Worm (Caenorhabditis elegans) whole organism, L4 larva: Measurements from ENCODE around the gene F08G2.5.
A peak's percentile ranks its signal among the peaks of the same experiment; 100 is the strongest.

ENCODE experiments used
- F10B5.3 ChIP-seq: sonication (generic microtip); optimal IDR thresholded peaks from 2 replicates; lab custom pipeline; 2016; ENCODE audit warnings: mild to moderate bottlenecking, missing genetic modification characterization, missing compliant biosample characterization
- F26F4.8 ChIP-seq: fragments of 200-800 bp; sonication (Bioruptor generic); conservative IDR thresholded peaks from 2 replicates; pipeline ENCODE4 v1.3.6; 2022; ENCODE audit warnings: missing genetic modification characterization, missing compliant biosample characterization
- R02D3.7 ChIP-seq: fragments of 150-350 bp; sonication (generic microtip); optimal IDR thresholded peaks from 3 replicates; lab custom pipeline; 2014; ENCODE audit warnings: missing biosample characterization, missing genetic modification characterization
- T20F7.1 ChIP-seq: fragments of 200-800 bp; sonication (Bioruptor generic); optimal IDR thresholded peaks from 2 replicates; lab custom pipeline; 2018; ENCODE audit warnings: mild to moderate bottlenecking, missing genetic modification characterization, missing compliant biosample characterization
- Y105C5A.15 ChIP-seq: fragments of 200-800 bp; sonication (Bioruptor generic); IDR thresholded peaks from 2 replicates; pipeline ENCODE4 v1.3.6; 2022; ENCODE audit warnings: missing genetic modification characterization, missing compliant biosample characterization
- Y5F2A.4 ChIP-seq: fragments of 200-800 bp; sonication (Bioruptor generic); optimal IDR thresholded peaks from 2 replicates; lab custom pipeline; 2018; ENCODE audit warnings: mild to moderate bottlenecking, missing genetic modification characterization, missing compliant biosample characterization
- ZK546.5 ChIP-seq, 2 experiments: sonication (generic microtip); optimal IDR thresholded peaks; 2 replicates each; lab custom pipeline; 2017; ENCODE audit warnings: missing biosample characterization in 2 of 2, missing genetic modification characterization in 2 of 2
- attf-4 ChIP-seq: sonication (generic microtip); optimal IDR thresholded peaks from 3 replicates; lab custom pipeline; 2017; ENCODE audit warnings: missing biosample characterization, missing genetic modification characterization
- ceh-28 ChIP-seq: fragments of 150-350 bp; optimal IDR thresholded peaks from 2 replicates; lab custom pipeline; 2014; ENCODE audit warnings: missing biosample characterization, missing genetic modification reagents, missing genetic modification characterization
- ceh-82 ChIP-seq: sonication (generic microtip); optimal IDR thresholded peaks from 2 replicates; lab custom pipeline; 2017; ENCODE audit warnings: missing biosample characterization, missing genetic modification characterization
- ces-1 ChIP-seq: fragments of 150-350 bp; sonication (generic microtip); optimal IDR thresholded peaks from 4 replicates; lab custom pipeline; 2014; ENCODE audit warnings: missing biosample characterization, missing genetic modification reagents, missing genetic modification characterization
- daf-16 ChIP-seq, 3 experiments: sonication (generic microtip); optimal IDR thresholded peaks; 2 replicates each; lab custom pipeline; 2016 to 2017; ENCODE audit warnings: missing genetic modification characterization in 3 of 3, missing genetic modification reagents in 3 of 3, mild to moderate bottlenecking in 2 of 3, missing compliant biosample characterization in 2 of 3, missing biosample characterization in 1 of 3, moderate library complexity in 1 of 3
- dmd-6 ChIP-seq: fragments of 200-800 bp; sonication (Bioruptor generic); IDR thresholded peaks from 2 replicates; pipeline ENCODE4 v1.3.6; 2022; ENCODE audit warnings: missing genetic modification reagents, missing genetic modification characterization, missing compliant biosample characterization
- dmd-9 ChIP-seq: fragments of 200-800 bp; sonication (Bioruptor generic); IDR thresholded peaks from 2 replicates; pipeline ENCODE4 v1.3.6; 2022; ENCODE audit warnings: missing genetic modification reagents, missing genetic modification characterization, missing compliant biosample characterization
- dve-1 ChIP-seq: sonication (generic microtip); optimal IDR thresholded peaks from 2 replicates; lab custom pipeline; 2017; ENCODE audit warnings: antibody characterized with exemption, mild to moderate bottlenecking, missing genetic modification characterization, missing compliant biosample characterization; ENCODE audit not compliant: insufficient read depth
- fos-1 ChIP-seq: fragments of 150-350 bp; optimal IDR thresholded peaks from 2 replicates; lab custom pipeline; 2014; ENCODE audit warnings: missing biosample characterization, missing genetic modification characterization
- hlh-11 ChIP-seq: fragments of 200-800 bp; sonication (Bioruptor generic); optimal IDR thresholded peaks from 2 replicates; lab custom pipeline; 2018; ENCODE audit warnings: mild to moderate bottlenecking, missing genetic modification characterization, missing compliant biosample characterization
- lin-1 ChIP-seq: fragments of 200-800 bp; sonication (Bioruptor generic); IDR thresholded peaks from 2 replicates; pipeline ENCODE4 v1.3.6; 2022; ENCODE audit warnings: missing genetic modification reagents, missing genetic modification characterization, missing compliant biosample characterization
- lin-29 ChIP-seq: fragments of 200-800 bp; sonication (Bioruptor generic); IDR thresholded peaks from 2 replicates; pipeline ENCODE4 v1.3.6; 2022; ENCODE audit warnings: missing genetic modification reagents, missing genetic modification characterization, missing compliant biosample characterization
- lir-3 ChIP-seq: sonication (generic microtip); optimal IDR thresholded peaks from 2 replicates; lab custom pipeline; 2016; ENCODE audit warnings: mild to moderate bottlenecking, missing genetic modification characterization, missing compliant biosample characterization
- madf-5 ChIP-seq, 2 experiments: fragments of 200-800 bp; sonication (Bioruptor generic); IDR thresholded peaks; 2 replicates each; pipeline ENCODE4 v1.3.6; 2022; ENCODE audit warnings: missing compliant biosample characterization in 2 of 2, missing genetic modification characterization in 2 of 2
- madf-9 ChIP-seq: fragments of 200-800 bp; sonication (Bioruptor generic); conservative IDR thresholded peaks from 2 replicates; pipeline ENCODE4 v1.3.6; 2022; ENCODE audit warnings: missing genetic modification reagents, missing genetic modification characterization, missing compliant biosample characterization
- mxl-3 ChIP-seq: fragments of 200-800 bp; sonication (Bioruptor generic); optimal IDR thresholded peaks from 2 replicates; lab custom pipeline; 2018; ENCODE audit warnings: mild to moderate bottlenecking, missing genetic modification characterization, missing compliant biosample characterization
- nhr-10 ChIP-seq: fragments of 150-350 bp; optimal IDR thresholded peaks from 2 replicates; lab custom pipeline; 2014; ENCODE audit warnings: missing biosample characterization, missing genetic modification characterization
- nhr-102 ChIP-seq: sonication (generic microtip); optimal IDR thresholded peaks from 2 replicates; lab custom pipeline; 2016; ENCODE audit warnings: mild to moderate bottlenecking, missing genetic modification characterization, moderate library complexity, missing compliant biosample characterization
- nhr-11 ChIP-seq: fragments of 150-350 bp; optimal IDR thresholded peaks from 2 replicates; lab custom pipeline; 2014; ENCODE audit warnings: missing biosample characterization, missing genetic modification characterization
- nhr-111 ChIP-seq: fragments of 200-800 bp; sonication (Bioruptor generic); optimal IDR thresholded peaks from 2 replicates; lab custom pipeline; 2018; ENCODE audit warnings: mild to moderate bottlenecking, missing genetic modification characterization, missing compliant biosample characterization
- nhr-28 ChIP-seq: fragments of 150-350 bp; optimal IDR thresholded peaks from 2 replicates; lab custom pipeline; 2014; ENCODE audit warnings: missing biosample characterization, missing genetic modification characterization
- nhr-48 ChIP-seq: sonication (generic microtip); optimal IDR thresholded peaks from 2 replicates; lab custom pipeline; 2016; ENCODE audit warnings: mild to moderate bottlenecking, missing genetic modification characterization, missing compliant biosample characterization
- nhr-6 ChIP-seq: fragments of 150-350 bp; optimal IDR thresholded peaks from 2 replicates; lab custom pipeline; 2014; ENCODE audit warnings: missing biosample characterization, missing genetic modification characterization
- nhr-77 ChIP-seq: fragments of 150-350 bp; optimal IDR thresholded peaks from 2 replicates; lab custom pipeline; 2014; ENCODE audit warnings: missing biosample characterization, missing genetic modification characterization
- php-3 ChIP-seq: fragments of 200-800 bp; sonication (Bioruptor generic); IDR thresholded peaks from 2 replicates; pipeline ENCODE4 v1.3.6; 2022; ENCODE audit warnings: missing genetic modification reagents, missing genetic modification characterization, missing compliant biosample characterization
- pqm-1 ChIP-seq: sonication (generic microtip); optimal IDR thresholded peaks from 2 replicates; lab custom pipeline; 2017; ENCODE audit warnings: missing biosample characterization, missing genetic modification characterization
- rbr-2 ChIP-seq: sonication (generic microtip); optimal IDR thresholded peaks from 2 replicates; lab custom pipeline; 2016; ENCODE audit warnings: missing genotype, missing genetic modification characterization, missing compliant biosample characterization
- set-16 ChIP-seq: fragments of 200-800 bp; sonication (Bioruptor generic); IDR thresholded peaks from 2 replicates; pipeline ENCODE4 v1.3.6; 2022; ENCODE audit warnings: missing genetic modification reagents, missing genetic modification characterization, missing compliant biosample characterization
- snpc-1.2 ChIP-seq: fragments of 200-800 bp; sonication (Bioruptor generic); IDR thresholded peaks from 2 replicates; pipeline ENCODE4 v1.3.6; 2022; ENCODE audit warnings: missing genetic modification reagents, missing genetic modification characterization, missing compliant biosample characterization
- spr-1 ChIP-seq: sonication (generic microtip); optimal IDR thresholded peaks from 2 replicates; lab custom pipeline; 2016; ENCODE audit warnings: mild to moderate bottlenecking, missing genetic modification characterization, missing compliant biosample characterization
- spr-3 ChIP-seq: fragments of 200-800 bp; sonication (Bioruptor generic); optimal IDR thresholded peaks from 2 replicates; lab custom pipeline; 2018; ENCODE audit warnings: mild to moderate bottlenecking, missing genetic modification characterization, missing compliant biosample characterization
- tag-97 ChIP-seq: fragments of 200-800 bp; sonication (Bioruptor generic); IDR thresholded peaks from 2 replicates; pipeline ENCODE4 v1.3.6; 2022; ENCODE audit warnings: missing genetic modification characterization, missing compliant biosample characterization
- tra-1 ChIP-seq: fragments of 200-800 bp; sonication (Bioruptor generic); IDR thresholded peaks from 2 replicates; pipeline ENCODE4 v1.3.6; 2022; ENCODE audit warnings: missing genetic modification reagents, missing genetic modification characterization, missing compliant biosample characterization
- unc-62 ChIP-seq, 3 experiments: fragments of 150-350 bp in 1 of 3; sonication (generic microtip); optimal IDR thresholded peaks in 2 of 3; peaks in 1 of 3; 1 replicate in 1 of 3; 2 replicates in 2 of 3; lab custom pipeline; 2014 to 2017; ENCODE audit warnings: missing biosample characterization in 3 of 3, missing genetic modification characterization in 3 of 3, missing genetic modification reagents in 3 of 3, missing genotype in 1 of 3
- vab-7 ChIP-seq: fragments of 200-800 bp; sonication (Bioruptor generic); IDR thresholded peaks from 2 replicates; pipeline ENCODE4 v1.3.6; 2022; ENCODE audit warnings: missing genetic modification reagents, missing genetic modification characterization, missing compliant biosample characterization
- zfp-3 ChIP-seq: fragments of 200-800 bp; sonication (Bioruptor generic); conservative IDR thresholded peaks from 2 replicates; pipeline ENCODE4 v1.3.6; 2022; ENCODE audit warnings: missing genetic modification reagents, missing genetic modification characterization, missing compliant biosample characterization
- ztf-11 ChIP-seq: fragments of 150-350 bp; optimal IDR thresholded peaks from 2 replicates; lab custom pipeline; 2014; ENCODE audit warnings: missing biosample characterization, missing genetic modification characterization
- ztf-7 ChIP-seq: fragments of 150-350 bp; optimal IDR thresholded peaks from 2 replicates; lab custom pipeline; 2014; ENCODE audit warnings: missing biosample characterization, missing genetic modification characterization

Gene F08G2.5

ce11 chrII:13872191-13872889 is 38.9 kb upstream of the F08G2.5 start, which contains the start of the genes cup-14 and ndub-8 (continued):
- peak; percentile 56; the same call in 1 of the 2 replicates for TF ChIP-seq zfp-3 (GFP tag; lab: Robert Waterston, UW)
- no peak for TF ChIP-seq F26F4.8 (GFP tag; lab: Robert Waterston, UW)
- TF ChIP-seq snpc-1.2 (GFP tag; lab: Robert Waterston, UW): peak; percentile 54; the same call in 1 of the 2 replicates
- TF ChIP-seq ztf-11: no peak
- TF ChIP-seq nhr-102 (tag; lab: Kevin White, UChicago): peak; percentile 71
- TF ChIP-seq Y105C5A.15 (GFP tag; lab: Robert Waterston, UW): no peak
- no peak for TF ChIP-seq madf-9 (GFP tag; lab: Robert Waterston, UW)
- no peak for TF ChIP-seq lir-3 (tag; lab: Kevin White, UChicago)
- TF ChIP-seq T20F7.1 (GFP tag; lab: Kevin White, UChicago): peak; percentile 70
- no peak for TF ChIP-seq dmd-9 (GFP tag; lab: Robert Waterston, UW)
- no peak for TF ChIP-seq tag-97 (GFP tag; lab: Robert Waterston, UW)
- peak; percentile 45 for TF ChIP-seq nhr-48
- peak; percentile 6 for TF ChIP-seq attf-4
- TF ChIP-seq set-16 (GFP tag; lab: Robert Waterston, UW): no peak
- TF ChIP-seq nhr-6 (tag; lab: Kevin White, UChicago): peak; percentile 66
- no peak for TF ChIP-seq nhr-111
- no peak for TF ChIP-seq madf-5 (GFP tag; IDR thresholded peaks at IDR 0.05; lab: Robert Waterston, UW)
- TF ChIP-seq nhr-77 (tag; lab: Kevin White, UChicago): peak; percentile 82
- 0 out of 2 replicates have a peak, but pooled peaks have one; percentile 10 for TF ChIP-seq vab-7 (GFP tag; lab: Robert Waterston, UW)
- peak in 1 of 2 experiments; percentile 38 for TF ChIP-seq unc-62 (GFP tag; optimal IDR thresholded peaks at IDR 0.05 in 1 of 2; lab: Kevin White, UChicago)
- no peak for TF ChIP-seq unc-62 (tag; optimal IDR thresholded peaks at IDR 0.05; lab: Kevin White, UChicago)
- no peak for TF ChIP-seq tra-1 (GFP tag; lab: Robert Waterston, UW)
- peak; percentile 50 for TF ChIP-seq spr-3 (GFP tag; lab: Kevin White, UChicago)
- peak; percentile 71 for TF ChIP-seq rbr-2
- no peak for TF ChIP-seq ceh-28
- TF ChIP-seq nhr-28 (tag; lab: Kevin White, UChicago): no peak
- TF ChIP-seq lin-29 (GFP tag; lab: Robert Waterston, UW): 0 out of 2 replicates have a peak, but pooled peaks have one; percentile 46
- peak; percentile 62 for TF ChIP-seq F10B5.3 (tag; lab: Kevin White, UChicago)
- peak; percentile 3 for TF ChIP-seq ztf-7 (tag; lab: Kevin White, UChicago)
- no peak for TF ChIP-seq R02D3.7
- peak; percentile 50 for TF ChIP-seq spr-1 (tag; lab: Kevin White, UChicago)
- no peak for TF ChIP-seq ceh-82
- TF ChIP-seq fos-1 (tag; lab: Kevin White, UChicago): no peak
- TF ChIP-seq ZK546.5 (tag; optimal IDR thresholded peaks at IDR 0.05; lab: Kevin White, UChicago): no peak
- TF ChIP-seq php-3: peak; percentile 80
- peak; percentile 42 for TF ChIP-seq nhr-11 (tag; lab: Kevin White, UChicago)
- no peak for TF ChIP-seq Y5F2A.4 (GFP tag; lab: Kevin White, UChicago)

- TF ChIP-seq nhr-28 (tag; lab: Kevin White, UChicago) (peak; percentile 16), lin-1 (GFP tag; lab: Robert Waterston, UW) (no peak), dve-1 (tag; lab: Kevin White, UChicago) (peak; percentile 16), pqm-1 (peak; percentile 71), ces-1 (GFP tag; lab: Kevin White, UChicago) (no peak), dmd-6 (GFP tag; lab: Robert Waterston, UW) (peak; percentile 65), nhr-10 (no peak), nhr-77 (tag; lab: Kevin White, UChicago) (peak; percentile 6), daf-16 (GFP tag; optimal IDR thresholded peaks at IDR 0.05; lab: Kevin White, UChicago) (no peak), daf-16 (tag; optimal IDR thresholded peaks at IDR 0.05; lab: Kevin White, UChicago) (peak; percentile 9), mxl-3 (GFP tag; lab: Kevin White, UChicago) (no peak), hlh-11 (tag; lab: Kevin White, UChicago) (peak; percentile 39)
Measured at ce11 chrII:13862453-13862852, 29.0 kb upstream of the F08G2.5 start.
